Fruit fly (Drosophila melanogaster): ENCODE data around the gene CG10646.

CG10646 gene

DNA sequence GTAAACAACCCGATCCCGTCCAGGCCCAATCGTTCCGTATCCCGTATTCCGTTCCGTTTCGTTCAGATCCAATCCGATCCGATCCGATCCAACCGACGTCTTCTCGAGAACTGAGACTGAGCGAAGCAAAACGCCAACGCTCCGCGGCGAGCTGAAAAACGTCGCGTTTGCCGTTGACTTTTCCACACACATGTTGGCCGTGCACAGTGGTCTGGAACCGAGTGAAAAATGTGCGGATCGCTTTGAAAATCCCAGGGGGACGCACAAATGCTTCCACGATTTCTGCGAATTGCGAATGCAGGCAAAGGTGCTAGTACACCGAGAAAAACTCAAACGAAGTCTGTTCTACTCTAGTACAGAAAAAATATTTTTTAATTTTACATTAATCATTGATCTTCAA lies 18.7 kb downstream of the CG10646 start, which contains the start of gene CG10663 (continued):
- peak; percentile 34; the same call in 1 of the 3 replicates for TF ChIP-seq mld (GFP tag; IDR thresholded peaks at IDR 0.05; ENCODE audit: partially characterized antibody)
- TF ChIP-seq CG30403 (GFP tag; optimal IDR thresholded peaks at IDR 0.05) = no peak
- no peak for TF ChIP-seq CG15696 (tag; optimal IDR thresholded peaks at IDR 0.05)
- no peak for TF ChIP-seq Nf-YC (tag; optimal IDR thresholded peaks at IDR 0.05)
- no peak for TF ChIP-seq kay (GFP tag; optimal IDR thresholded peaks at IDR 0.05)
- TF ChIP-seq Hr3 (GFP tag; optimal IDR thresholded peaks at IDR 0.05) = no peak
- TF ChIP-seq tna (GFP tag; IDR thresholded peaks at IDR 0.05; ENCODE audit: partially characterized antibody) = peak; percentile 51; the same call in 1 of the 2 replicates
- TF ChIP-seq CG14860 (GFP tag; IDR thresholded peaks at IDR 0.05; ENCODE audit: partially characterized antibody) = peak; percentile 45; the same call in 2 of the 3 replicates
- TF ChIP-seq GATAe (GFP tag; conservative IDR thresholded peaks at IDR 0.05) = no peak
- TF ChIP-seq pros (GFP tag; optimal IDR thresholded peaks at IDR 0.05) = no peak
- peak; percentile 5 for TF ChIP-seq nau (GFP tag; optimal IDR thresholded peaks at IDR 0.05)
- TF ChIP-seq CG4707 (GFP tag; optimal IDR thresholded peaks at IDR 0.05) = no peak
- TF ChIP-seq CG7372 (GFP tag; IDR thresholded peaks at IDR 0.05) = no peak
- TF ChIP-seq CG18262 (tag; optimal IDR thresholded peaks at IDR 0.05) = no peak
- 0 out of 2 replicates have a peak, but pooled peaks have one; percentile 12 for TF ChIP-seq E2f1 (GFP tag; IDR thresholded peaks at IDR 0.05)
- TF ChIP-seq dimm (GFP tag; IDR thresholded peaks at IDR 0.05) = no peak
- TF ChIP-seq Mad (GFP tag; optimal IDR thresholded peaks at IDR 0.05) = no peak
- TF ChIP-seq en (GFP tag; optimal IDR thresholded peaks at IDR 0.05) = no peak
- peak; percentile 5 for TF ChIP-seq lilli (GFP tag; optimal IDR thresholded peaks at IDR 0.05)
- peak; percentile 81 for TF ChIP-seq Deaf1 (tag; optimal IDR thresholded peaks at IDR 0.05)
- TF ChIP-seq bcd (GFP tag; optimal IDR thresholded peaks at IDR 0.05) = no peak
- TF ChIP-seq E2f2 (GFP tag; IDR thresholded peaks at IDR 0.05) = peak; percentile 24; the same call in 1 of the 2 replicates
- 0 out of 3 replicates have a peak, but pooled peaks have one; percentile 15 for TF ChIP-seq CG6175 (GFP tag; IDR thresholded peaks at IDR 0.05)
- TF ChIP-seq HLHmδ (GFP tag; optimal IDR thresholded peaks at IDR 0.05) = peak; percentile 39
- TF ChIP-seq CG1603 (tag; optimal IDR thresholded peaks at IDR 0.05) = peak; percentile 36
- TF ChIP-seq CG32532 (GFP tag; IDR thresholded peaks at IDR 0.05) = peak; percentile 32; the same call in 1 of the 2 replicates
- 0 out of 2 replicates have a peak, but pooled peaks have one; percentile 10 for TF ChIP-seq MBD-R2 (GFP tag; IDR thresholded peaks at IDR 0.05)
- TF ChIP-seq ftz-f1 (GFP tag; optimal IDR thresholded peaks at IDR 0.05) = no peak
- peak; percentile 89 for TF ChIP-seq CG2199 (GFP tag; IDR thresholded peaks at IDR 0.05)
- TF ChIP-seq ara (GFP tag; IDR thresholded peaks at IDR 0.05) = peak; percentile 38; the same call in 1 of the 2 replicates
- TF ChIP-seq Hr78 (GFP tag; optimal IDR thresholded peaks at IDR 0.05) = no peak
- peak; percentile 94 for TF ChIP-seq pfk (GFP tag; optimal IDR thresholded peaks at IDR 0.05)
- TF ChIP-seq MTF-1 (GFP tag; optimal IDR thresholded peaks at IDR 0.05; ENCODE audit: borderline replicate concordance) = peak; percentile 14
- TF ChIP-seq zen2 (GFP tag; IDR thresholded peaks at IDR 0.05; ENCODE audit: partially characterized antibody) = 0 out of 3 replicates have a peak, but pooled peaks have one; percentile 23
- no peak for TF ChIP-seq tap (tag; optimal IDR thresholded peaks at IDR 0.05)
- no peak for TF ChIP-seq oc (tag; optimal IDR thresholded peaks at IDR 0.05)
- no peak for TF ChIP-seq rib (GFP tag; IDR thresholded peaks at IDR 0.05)
- no peak for TF ChIP-seq CG7745 (tag; optimal IDR thresholded peaks at IDR 0.05)
- TF ChIP-seq wor (GFP tag; IDR thresholded peaks at IDR 0.05) = no peak
- peak; percentile 34; the same call in 1 of the 3 replicates for TF ChIP-seq so (GFP tag; IDR thresholded peaks at IDR 0.05)
- TF ChIP-seq Side (GFP tag; optimal IDR thresholded peaks at IDR 0.05) = no peak
- TF ChIP-seq kah (GFP tag; optimal IDR thresholded peaks at IDR 0.05) = peak; percentile 15
- no peak for TF ChIP-seq Dref (GFP tag; IDR thresholded peaks at IDR 0.05)
- peak; percentile 3 for TF ChIP-seq CG2202 (tag; optimal IDR thresholded peaks at IDR 0.05)
- 0 out of 3 replicates have a peak, but pooled peaks have one; percentile 43 for TF ChIP-seq Optix (GFP tag; IDR thresholded peaks at IDR 0.05)
- no peak for TF ChIP-seq HHEX (GFP tag; optimal IDR thresholded peaks at IDR 0.05)
- TF ChIP-seq ase (GFP tag; IDR thresholded peaks at IDR 0.05) = no peak
- TF ChIP-seq CG13894 (tag; optimal IDR thresholded peaks at IDR 0.05) = no peak
- peak; percentile 90; the same call in 2 of the 3 replicates for TF ChIP-seq sr (GFP tag; IDR thresholded peaks at IDR 0.05)
- no peak for TF ChIP-seq dpn (GFP tag; optimal IDR thresholded peaks at IDR 0.05)
